Worm (Caenorhabditis elegans): Measurements from ENCODE around the gene nlp-18.

The nlp-18 gene

DNA sequence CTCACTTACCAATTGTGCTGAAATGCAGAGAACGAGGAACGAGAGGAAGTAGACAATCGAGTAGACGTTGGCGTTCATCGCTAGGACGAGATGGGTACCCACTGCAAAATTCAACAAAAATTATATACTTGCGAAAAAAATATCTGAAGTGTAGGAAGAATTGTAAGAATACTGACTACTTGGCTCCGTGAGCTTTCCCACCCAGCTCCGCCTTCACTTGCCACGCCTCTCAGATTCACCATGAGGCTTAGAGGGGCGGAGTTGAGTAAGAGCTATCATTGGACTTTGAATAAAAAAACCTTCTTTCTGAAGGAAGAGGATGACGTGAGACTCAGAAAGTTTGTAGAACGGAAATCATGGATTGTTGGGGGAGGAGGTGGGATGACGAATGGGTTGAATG is at the start of gene nlp-18:
Gene nlp-18, minus strand, starts transcription at position 101 of the 400 bp plus-strand sequence.
- no peak for TF ChIP-seq nhr-23 (tag; optimal IDR thresholded peaks at IDR 0.05)
- no peak for TF ChIP-seq nhr-77 (tag; optimal IDR thresholded peaks at IDR 0.05)
- no peak for TF ChIP-seq nhr-43 (tag; optimal IDR thresholded peaks at IDR 0.05; ENCODE audit: poor library complexity, severe bottlenecking)
- no peak for TF ChIP-seq R02D3.7 (tag; optimal IDR thresholded peaks at IDR 0.05)
- TF ChIP-seq lsy-12 (tag; optimal IDR thresholded peaks at IDR 0.05) = no peak
- TF ChIP-seq fkh-10 (GFP tag; optimal IDR thresholded peaks at IDR 0.05) = no peak
- TF ChIP-seq nhr-12 (tag; optimal IDR thresholded peaks at IDR 0.05) = no peak
- no peak for TF ChIP-seq ceh-82 (tag; optimal IDR thresholded peaks at IDR 0.05)
- TF ChIP-seq nhr-76 (tag; optimal IDR thresholded peaks at IDR 0.05) = no peak
- TF ChIP-seq nhr-28 (tag; optimal IDR thresholded peaks at IDR 0.05) = no peak
- no peak for TF ChIP-seq zag-1 (tag; optimal IDR thresholded peaks at IDR 0.05)
- TF ChIP-seq mdl-1 (tag; optimal IDR thresholded peaks at IDR 0.05) = no peak
- TF ChIP-seq egl-27 (tag; optimal IDR thresholded peaks at IDR 0.05) = no peak
- TF ChIP-seq tbx-2 (tag; optimal IDR thresholded peaks at IDR 0.05) = no peak
- TF ChIP-seq ZK546.5 (tag; optimal IDR thresholded peaks at IDR 0.05) = no peak

DNA sequence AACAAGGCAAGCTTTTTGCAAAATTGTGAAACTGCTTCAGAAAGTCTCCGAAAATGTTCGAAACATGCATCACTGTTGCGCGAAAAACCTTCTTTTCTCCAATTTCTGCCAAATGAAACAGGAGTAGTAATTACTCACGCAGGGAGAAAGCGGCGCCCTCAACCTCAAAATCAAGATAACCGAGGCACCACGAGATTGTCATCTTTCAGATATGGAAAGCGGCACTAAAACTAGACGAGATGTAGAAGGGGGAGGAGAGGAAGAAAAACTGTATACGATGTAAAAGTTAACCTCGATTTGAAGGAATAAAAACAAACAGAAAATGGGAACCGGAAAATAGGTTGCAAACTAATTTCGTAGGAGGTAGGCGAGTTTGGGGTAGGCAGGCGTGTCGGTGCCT is 46.4 kb upstream of the nlp-18 start:
- TF ChIP-seq hmg-11 (tag; optimal IDR thresholded peaks at IDR 0.05) = no peak
- TF ChIP-seq nhr-25 (tag; optimal IDR thresholded peaks at IDR 0.05) = peak; percentile 12
- TF ChIP-seq elt-1 (tag; optimal IDR thresholded peaks at IDR 0.05) = peak; percentile 82

DNA sequence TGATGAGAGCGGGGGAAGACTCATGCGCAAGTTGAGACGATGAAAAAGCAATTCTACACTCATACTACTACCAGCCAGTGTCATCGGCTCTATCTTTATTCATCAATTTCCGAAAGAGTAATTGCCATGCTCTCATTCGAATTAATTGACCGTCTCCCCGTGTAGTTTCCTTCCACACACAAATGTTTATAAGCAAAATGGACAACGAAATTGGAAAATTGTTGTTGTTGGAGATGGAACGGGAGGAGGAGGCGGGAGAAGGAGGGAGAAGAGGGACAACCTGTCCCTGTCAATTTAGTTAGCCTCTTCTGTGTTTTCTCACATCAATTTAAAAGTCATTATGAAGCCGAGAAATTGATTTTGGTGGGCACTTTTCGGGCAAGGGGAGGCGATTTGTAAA is 42.4 kb upstream of the nlp-18 start:
- TF ChIP-seq ama-1 (optimal IDR thresholded peaks at IDR 0.05) = no peak
- TF ChIP-seq ztf-4 (tag; optimal IDR thresholded peaks at IDR 0.05) = no peak
- TF ChIP-seq snpc-4 (tag; optimal IDR thresholded peaks at IDR 0.05) = no peak
- no peak for TF ChIP-seq zag-1 (tag; optimal IDR thresholded peaks at IDR 0.05)
- no peak for TF ChIP-seq tbx-2 (tag; optimal IDR thresholded peaks at IDR 0.05)
- no peak for TF ChIP-seq mdl-1 (tag; optimal IDR thresholded peaks at IDR 0.05)
- no peak for TF ChIP-seq lsy-12 (tag; optimal IDR thresholded peaks at IDR 0.05)

DNA sequence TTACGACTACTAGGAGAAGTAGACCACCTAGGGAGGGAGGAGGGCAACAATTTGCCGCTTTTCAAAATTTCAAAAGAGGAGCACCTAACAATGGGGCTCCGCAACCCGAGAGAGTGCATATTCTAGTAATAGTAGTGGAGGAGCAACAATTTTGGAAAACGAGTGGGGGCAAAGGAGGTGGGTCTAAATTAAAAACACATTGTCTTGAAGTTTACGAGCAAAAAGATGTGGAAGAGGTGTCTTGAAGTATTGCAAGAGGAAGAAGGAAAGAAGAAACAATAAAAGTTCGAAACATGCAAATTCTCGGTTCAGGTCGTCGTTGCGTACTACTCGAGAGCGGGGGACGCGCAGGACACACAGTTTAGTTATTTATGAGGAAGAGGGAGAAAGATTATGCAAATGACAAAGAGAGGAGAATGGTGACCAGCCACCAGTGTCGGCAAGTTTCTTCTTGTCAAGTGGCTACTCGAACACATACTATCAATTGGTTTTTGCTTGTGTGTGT is 34.0 kb upstream of the nlp-18 start:
- TF ChIP-seq nhr-43 (tag; optimal IDR thresholded peaks at IDR 0.05; ENCODE audit: poor library complexity, severe bottlenecking) (no peak), pqm-1 (tag; optimal IDR thresholded peaks at IDR 0.05) (no peak), mdl-1 (tag; optimal IDR thresholded peaks at IDR 0.05) (no peak), ztf-11 (tag; optimal IDR thresholded peaks at IDR 0.05) (no peak), aly-2 (tag; optimal IDR thresholded peaks at IDR 0.05) (no peak), ceh-9 (tag; optimal IDR thresholded peaks at IDR 0.05) (no peak)

DNA sequence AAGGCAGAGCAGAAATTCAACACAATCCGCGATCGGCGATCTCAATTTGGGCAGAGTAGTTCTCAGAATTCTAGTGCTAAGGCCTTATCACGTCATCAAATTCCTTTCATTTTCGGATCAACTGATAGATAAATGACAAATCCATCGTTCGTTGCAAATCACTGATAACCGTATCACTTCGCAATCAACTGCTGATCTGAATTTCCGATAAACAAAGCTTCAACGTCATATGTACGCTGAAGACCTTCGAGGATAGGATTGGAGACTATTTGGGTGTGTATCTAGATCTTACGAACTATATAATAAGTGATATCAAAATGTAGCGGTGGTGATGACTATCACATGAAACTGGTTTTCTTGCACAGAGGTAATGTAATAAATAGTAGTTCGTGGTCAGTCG is 27.1 kb upstream of the nlp-18 start:
- TF ChIP-seq fkh-2 (tag; optimal IDR thresholded peaks at IDR 0.05) (no peak), nhr-23 (tag; optimal IDR thresholded peaks at IDR 0.05) (peak; percentile 30), fos-1 (tag; optimal IDR thresholded peaks at IDR 0.05) (no peak), ztf-11 (tag; optimal IDR thresholded peaks at IDR 0.05) (no peak), elt-1 (tag; optimal IDR thresholded peaks at IDR 0.05) (no peak), zag-1 (tag; optimal IDR thresholded peaks at IDR 0.05) (no peak)

DNA sequence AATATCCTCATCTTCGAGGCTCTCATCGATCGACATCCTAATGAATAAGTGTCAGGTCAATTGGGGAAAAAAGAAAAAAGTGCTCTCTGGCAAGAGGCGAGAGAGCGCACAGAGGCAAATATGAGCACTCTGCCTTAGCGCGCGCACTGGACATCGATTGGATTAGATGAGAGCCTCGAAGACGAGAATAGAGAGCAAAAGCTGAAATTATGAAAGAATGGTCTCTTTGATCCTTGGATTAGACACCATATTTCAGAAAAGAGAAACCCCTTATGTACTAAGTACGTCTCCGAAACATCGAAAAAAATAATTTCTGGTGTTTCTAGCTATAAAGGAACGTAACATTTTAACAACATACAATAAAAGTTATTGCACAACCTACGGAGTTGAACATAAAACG is 25.0 kb upstream of the nlp-18 start, which contains the start of gene F45E10.2:
Gene F45E10.2, minus strand, starts transcription at position 101 of the 400 bp plus-strand sequence.
- no peak for TF ChIP-seq nhr-43 (tag; optimal IDR thresholded peaks at IDR 0.05; ENCODE audit: poor library complexity, severe bottlenecking)
- TF ChIP-seq mml-1 (tag; optimal IDR thresholded peaks at IDR 0.05) = no peak
- TF ChIP-seq aly-2 (tag; optimal IDR thresholded peaks at IDR 0.05) = no peak
- no peak for TF ChIP-seq nfya-1 (tag; optimal IDR thresholded peaks at IDR 0.05; ENCODE audit: insufficient read depth)

DNA sequence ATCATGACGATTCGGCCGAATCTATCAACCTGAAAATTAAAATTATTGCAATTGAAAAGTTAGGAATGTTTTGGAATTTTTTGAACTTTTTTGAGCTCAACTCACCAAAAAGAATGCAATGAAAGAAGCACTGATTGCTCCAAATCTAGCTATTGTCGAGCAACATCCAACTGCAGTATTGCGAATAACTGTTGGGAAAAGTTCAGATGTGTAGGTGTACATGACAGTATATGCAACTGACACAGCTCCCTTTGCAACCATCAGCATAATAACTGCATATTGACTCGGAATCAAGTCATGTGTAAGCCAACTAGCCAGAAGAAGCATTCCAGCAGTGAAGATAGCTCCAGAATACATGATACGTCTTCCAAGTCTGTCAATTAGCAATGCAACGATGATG is 22.3 kb upstream of the nlp-18 start:
- TF ChIP-seq ama-1 (optimal IDR thresholded peaks at IDR 0.05) = no peak
- TF ChIP-seq nhr-12 (tag; optimal IDR thresholded peaks at IDR 0.05) = no peak
- no peak for TF ChIP-seq lin-15B (tag; optimal IDR thresholded peaks at IDR 0.05)
- no peak for TF ChIP-seq eor-1 (tag; optimal IDR thresholded peaks at IDR 0.05)
